Fruit fly (Drosophila melanogaster): ENCODE results near the gene CG32109.

DNA sequence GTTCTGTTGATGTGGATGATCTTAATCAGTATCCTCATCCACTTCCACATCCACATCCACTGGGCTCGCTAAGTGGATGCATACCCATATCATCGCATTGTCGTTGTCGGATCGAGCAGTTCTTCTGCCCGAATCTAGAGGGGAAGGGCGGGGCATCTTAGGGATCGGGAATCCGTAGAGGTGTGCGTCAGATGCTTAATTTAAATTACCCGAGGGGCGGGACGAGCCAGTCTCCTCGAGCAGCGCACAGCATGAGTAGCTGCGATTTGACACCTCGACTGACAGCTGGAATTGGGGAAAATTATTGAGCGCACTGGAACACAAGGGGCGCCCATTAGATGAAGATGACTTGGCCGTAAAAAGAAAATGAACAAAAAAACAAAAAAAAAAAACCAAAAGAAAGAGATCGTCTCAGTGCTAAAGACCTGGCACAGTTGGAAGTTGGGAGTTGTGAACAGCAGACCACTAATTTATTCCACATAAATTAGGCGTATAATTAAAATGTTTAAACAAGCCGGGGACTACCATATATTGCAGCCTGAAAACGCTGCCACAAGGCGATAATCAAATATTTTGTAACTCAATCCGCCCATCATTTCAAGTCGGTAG lies 30.5 kb upstream of the CG32109 start:
- no peak for TF ChIP-seq dpn (GFP tag; optimal IDR thresholded peaks at IDR 0.05)
- no peak for TF ChIP-seq CG17802 (tag; optimal IDR thresholded peaks at IDR 0.05)
- TF ChIP-seq fru (optimal IDR thresholded peaks at IDR 0.05), result no peak
- no peak for TF ChIP-seq Dad (GFP tag; optimal IDR thresholded peaks at IDR 0.05)
- TF ChIP-seq CG13123 (GFP tag; optimal IDR thresholded peaks at IDR 0.05), result no peak
- no peak for TF ChIP-seq rib (GFP tag; IDR thresholded peaks at IDR 0.05)
- no peak for TF ChIP-seq bigmax (GFP tag; optimal IDR thresholded peaks at IDR 0.05)
- no peak for TF ChIP-seq Dfd (GFP tag; optimal IDR thresholded peaks at IDR 0.05)
- no peak for TF ChIP-seq gce (GFP tag; IDR thresholded peaks at IDR 0.05)
- no peak for TF ChIP-seq D19A (tag; optimal IDR thresholded peaks at IDR 0.05)
- no peak for TF ChIP-seq CG17829 (tag; optimal IDR thresholded peaks at IDR 0.05)
- no peak for TF ChIP-seq Hsf (GFP tag; optimal IDR thresholded peaks at IDR 0.05)
- no peak for TF ChIP-seq Fer1 (GFP tag; optimal IDR thresholded peaks at IDR 0.05)
